Fruit fly (Drosophila melanogaster): ENCODE measurements around the gene CG11134.

CG11134 gene

DNA sequence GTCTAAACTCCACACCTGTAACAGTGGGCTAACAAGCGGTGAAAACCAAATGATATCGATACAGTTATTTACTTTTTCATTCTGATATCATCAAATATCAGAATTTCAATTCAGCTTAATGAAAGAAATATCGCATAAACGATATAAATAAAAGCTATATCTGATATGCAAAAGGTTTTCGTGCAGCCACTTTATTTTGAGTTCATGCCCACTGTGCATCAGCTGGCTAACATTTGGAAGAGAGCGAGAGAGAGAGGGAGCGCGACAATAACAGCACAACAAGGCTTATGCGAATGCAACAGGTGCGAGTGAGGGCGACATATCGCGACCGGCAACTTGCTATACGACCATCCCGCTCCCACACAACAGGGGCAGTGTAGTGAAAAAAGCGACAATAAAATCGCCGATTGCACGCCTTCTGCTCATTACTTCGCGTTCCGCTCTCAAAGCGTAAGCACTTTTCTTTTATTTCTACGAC, 1.7 kb downstream of the CG11134 start, which contains the start of gene CG11151 (continued):
- TF ChIP-seq Drgx (GFP tag; IDR thresholded peaks at IDR 0.05) (peak; percentile 96), CG13287 (GFP tag; IDR thresholded peaks at IDR 0.05; ENCODE audit: partially characterized antibody) (peak; percentile 70), D (optimal IDR thresholded peaks at IDR 0.05) (no peak), D (GFP tag; optimal IDR thresholded peaks at IDR 0.05) (peak; percentile 95), CG7745 (tag; optimal IDR thresholded peaks at IDR 0.05) (peak; percentile 46), tx (GFP tag; optimal IDR thresholded peaks at IDR 0.05) (peak; percentile 95), Vsx1 (GFP tag; optimal IDR thresholded peaks at IDR 0.05) (peak; percentile 93), sens-2 (GFP tag; IDR thresholded peaks at IDR 0.05) (peak; percentile 87), CG12659 (GFP tag; optimal IDR thresholded peaks at IDR 0.05) (peak; percentile 98), sd (tag; optimal IDR thresholded peaks at IDR 0.05) (peak; percentile 83), unc-4 (GFP tag; IDR thresholded peaks at IDR 0.05; ENCODE audit: partially characterized antibody) (no peak), Sin3A (optimal IDR thresholded peaks at IDR 0.05) (no peak), CG6272 (GFP tag; IDR thresholded peaks at IDR 0.05) (peak; percentile 92), B-H1 (GFP tag; IDR thresholded peaks at IDR 0.05) (peak; percentile 94), CG17361 (GFP tag; IDR thresholded peaks at IDR 0.05) (peak; percentile 96), ato (GFP tag; IDR thresholded peaks at IDR 0.05; ENCODE audit: partially characterized antibody) (no peak), Dip3 (GFP tag; optimal IDR thresholded peaks at IDR 0.05) (peak; percentile 95), CG8089 (GFP tag; optimal IDR thresholded peaks at IDR 0.05) (peak; percentile 96), CG14050 (GFP tag; IDR thresholded peaks at IDR 0.05) (peak; percentile 94), CG6254 (GFP tag; optimal IDR thresholded peaks at IDR 0.05) (peak; percentile 92), CG10565 (GFP tag; optimal IDR thresholded peaks at IDR 0.05) (peak; percentile 82), sens (GFP tag) (peak; percentile 99), Elba2 (GFP tag; optimal IDR thresholded peaks at IDR 0.05) (peak; percentile 87), pfk (GFP tag; optimal IDR thresholded peaks at IDR 0.05) (peak; percentile 63), HLHmδ (GFP tag; optimal IDR thresholded peaks at IDR 0.05) (peak; percentile 4), CG10462 (GFP tag; optimal IDR thresholded peaks at IDR 0.05) (peak; percentile 92), tna (GFP tag; IDR thresholded peaks at IDR 0.05; ENCODE audit: partially characterized antibody) (peak; percentile 54; the same call in 1 of the 2 replicates), aop (GFP tag; IDR thresholded peaks at IDR 0.05) (peak; percentile 72), Sox102F (GFP tag; optimal IDR thresholded peaks at IDR 0.05) (peak; percentile 98), CG14667 (GFP tag; IDR thresholded peaks at IDR 0.05) (peak; percentile 91), Bdp1 (GFP tag; optimal IDR thresholded peaks at IDR 0.05) (peak; percentile 92), chn (GFP tag; optimal IDR thresholded peaks at IDR 0.05) (peak; percentile 98), Atf6 (GFP tag; IDR thresholded peaks at IDR 0.05) (peak; percentile 96), zen2 (GFP tag; IDR thresholded peaks at IDR 0.05; ENCODE audit: partially characterized antibody) (no peak; the same call in 2 of the 3 replicates), slbo (GFP tag; IDR thresholded peaks at IDR 0.05) (peak; percentile 96), otp (GFP tag; IDR thresholded peaks at IDR 0.05) (peak; percentile 94), Chrac-16 (GFP tag; optimal IDR thresholded peaks at IDR 0.05) (peak; percentile 97), CG12219 (GFP tag; optimal IDR thresholded peaks at IDR 0.05) (peak; percentile 98), bcd (GFP tag; optimal IDR thresholded peaks at IDR 0.05) (peak; percentile 96), Rx (GFP tag; IDR thresholded peaks at IDR 0.05) (peak; percentile 93), lov (optimal IDR thresholded peaks at IDR 0.05) (no peak), lov (GFP tag; IDR thresholded peaks at IDR 0.05) (peak; percentile 91), ci (GFP tag; IDR thresholded peaks at IDR 0.05) (peak; percentile 98), dysf (GFP tag; IDR thresholded peaks at IDR 0.05) (peak; percentile 96), CG7372 (GFP tag; IDR thresholded peaks at IDR 0.05) (peak; percentile 94), fd3F (GFP tag; optimal IDR thresholded peaks at IDR 0.05) (peak; percentile 95), esg (GFP tag; conservative IDR thresholded peaks at IDR 0.05) (peak; percentile 93), Fer3 (tag; optimal IDR thresholded peaks at IDR 0.05) (peak; percentile 97), Dad (GFP tag; optimal IDR thresholded peaks at IDR 0.05) (peak; percentile 94), Dref (GFP tag; IDR thresholded peaks at IDR 0.05) (peak; percentile 31; the same call in 1 of the 2 replicates), dmrt99B (tag; optimal IDR thresholded peaks at IDR 0.05) (peak; percentile 98), cg (GFP tag; optimal IDR thresholded peaks at IDR 0.05) (no peak)

All from whole organism, embryonic.